Worm (Caenorhabditis elegans) whole organism, dauer: ENCODE measurements around the gene nhr-273.

Experiments used
- unc-62 ChIP-seq: sonication (generic microtip); optimal IDR thresholded peaks from 2 replicates; lab custom pipeline; 2017; ENCODE audit warnings: missing biosample characterization, missing genetic modification reagents, missing genetic modification characterization

Gene nhr-273

DNA sequence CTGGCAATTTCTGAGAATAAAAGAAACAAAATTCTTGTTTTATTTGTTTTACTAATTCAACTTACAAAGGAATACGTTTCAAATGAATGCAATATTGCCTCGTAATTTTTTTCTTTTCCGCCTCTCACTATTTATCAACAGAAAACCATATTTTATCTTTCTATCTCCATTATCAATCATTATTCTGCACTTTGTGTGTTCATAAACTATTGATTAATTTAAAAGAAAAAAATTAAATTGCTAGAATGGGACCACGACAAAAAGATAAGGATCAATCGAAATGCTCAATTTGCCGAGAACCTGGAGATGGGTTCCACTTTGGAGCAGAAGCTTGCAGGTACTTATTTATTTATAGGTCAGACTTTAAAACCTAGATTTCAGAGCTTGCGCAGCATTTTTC is at the start of gene nhr-273:
Gene nhr-273 (plus strand): TSS at position 167 of the 400 bp plus-strand sequence.
- no peak for TF ChIP-seq unc-62 (GFP tag; lab: Kevin White, UChicago)

DNA sequence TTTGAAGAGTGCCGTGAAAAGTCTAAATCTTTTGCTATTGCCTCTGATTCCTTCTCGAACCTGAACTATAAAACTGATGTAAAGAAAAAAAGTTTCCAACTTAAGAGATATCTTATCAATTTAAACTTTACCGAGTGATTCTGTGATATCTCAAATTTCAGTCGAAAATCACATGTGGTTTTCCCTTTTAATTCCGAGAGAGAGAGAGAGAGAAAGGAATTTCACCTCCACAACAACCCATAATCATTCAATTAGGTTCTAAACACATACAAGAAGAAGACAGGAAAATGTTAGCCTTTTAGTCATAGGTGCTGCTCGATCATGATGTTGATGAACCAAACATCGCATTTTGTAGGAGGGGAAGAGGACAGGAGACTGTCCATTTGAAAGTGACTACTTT is 44.0 kb upstream of the nhr-273 start:
- TF ChIP-seq unc-62 (GFP tag; lab: Kevin White, UChicago), result no peak

- TF ChIP-seq unc-62 (GFP tag; lab: Kevin White, UChicago), result no peak
These were observed 42.5 kb upstream of the nhr-273 start, which contains the start of gene mlt-7 for ce11 chrII:4392526-4393057. mlt-7 (plus strand) TSS chrII:4393007.

DNA sequence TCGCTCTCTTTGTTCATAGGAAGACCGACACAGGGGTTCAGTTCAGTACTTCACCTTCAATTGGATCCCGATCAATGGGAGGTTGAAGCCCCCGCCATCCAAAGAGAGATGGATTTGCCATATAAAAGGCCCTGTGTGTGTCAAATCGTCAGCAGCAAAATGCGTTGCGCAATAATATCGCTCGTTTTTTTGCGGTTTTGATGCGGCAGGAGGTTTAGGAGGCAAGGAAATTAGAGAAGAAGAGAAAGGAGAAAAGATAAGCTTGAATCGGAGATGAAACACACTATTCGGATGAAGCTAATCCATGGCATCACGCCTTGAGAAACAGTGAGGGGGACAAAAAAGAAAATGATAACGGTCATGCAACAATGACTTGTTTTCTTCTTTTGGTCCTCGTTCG is 40.7 kb upstream of the nhr-273 start:
- no peak for TF ChIP-seq unc-62 (GFP tag; lab: Kevin White, UChicago)

DNA sequence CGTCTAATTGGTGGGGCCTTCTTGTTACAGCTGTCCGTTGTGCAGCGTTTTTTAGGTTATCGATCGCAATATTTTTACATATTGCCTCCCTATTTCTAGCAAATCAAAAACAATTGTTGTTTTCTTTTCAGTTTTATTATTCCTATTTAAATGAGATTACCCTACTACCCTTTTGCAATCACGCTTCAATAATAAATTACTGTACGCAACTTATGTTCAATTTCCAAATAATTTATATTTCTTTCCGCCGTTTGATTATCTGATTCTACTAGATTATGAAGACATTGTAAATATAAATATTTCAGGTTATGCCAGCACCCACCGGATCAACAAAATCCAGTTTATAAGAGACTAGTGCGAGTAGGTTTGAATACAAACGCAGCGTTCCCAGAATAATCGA is 29.7 kb upstream of the nhr-273 start, which contains the start of gene ZK430.5:
Gene ZK430.5 (plus strand): TSS at position 301 of the 400 bp plus-strand sequence.
- TF ChIP-seq unc-62 (GFP tag; lab: Kevin White, UChicago), result no peak

- TF ChIP-seq unc-62 (GFP tag; lab: Kevin White, UChicago), result no peak
These were observed 25.4 kb upstream of the nhr-273 start for ce11 chrII:4409650-4410049.

ce11 chrII:4417333-4417732 is 17.8 kb upstream of the nhr-273 start, which contains the start of gene sod-5:
sod-5 (plus strand) TSS chrII:4417633.
- TF ChIP-seq unc-62 (GFP tag; lab: Kevin White, UChicago), result no peak

ce11 chrII:4419956-4420355 is 15.1 kb upstream of the nhr-273 start, which contains the start of gene bpnt-1:
bpnt-1 (plus strand) TSS chrII:4420256.
- TF ChIP-seq unc-62 (GFP tag; lab: Kevin White, UChicago), result no peak

DNA sequence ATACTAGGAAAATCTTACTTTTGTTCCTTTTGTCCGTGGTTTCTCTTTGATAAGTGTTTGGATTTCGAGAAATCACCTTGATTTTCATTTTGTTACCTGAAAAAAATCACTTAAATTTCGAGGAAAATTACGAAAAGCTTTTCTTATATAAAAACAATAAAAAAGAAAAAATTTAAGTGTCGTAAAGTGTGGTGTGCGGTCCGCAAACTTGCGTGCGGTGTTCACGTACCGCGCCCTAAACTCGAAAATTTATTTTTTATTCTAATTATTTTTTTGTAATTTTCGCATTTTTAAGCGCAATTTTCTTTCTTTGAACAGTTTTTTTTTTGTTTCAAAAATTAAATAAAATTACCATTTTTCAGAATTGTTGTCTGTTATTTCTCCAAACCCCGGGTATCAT is 10.3 kb upstream of the nhr-273 start, which contains the start of the genes dcaf-13 and toe-1:
Gene dcaf-13 (minus strand): TSS at position 96 of the 400 bp plus-strand sequence.
Gene toe-1 (plus strand): TSS at position 361 of the 400 bp plus-strand sequence.
- no peak for TF ChIP-seq unc-62 (GFP tag; lab: Kevin White, UChicago)

- no peak for TF ChIP-seq unc-62 (GFP tag; lab: Kevin White, UChicago)
These were observed 7.0 kb upstream of the nhr-273 start for ce11 chrII:4428121-4428520.

- no peak for TF ChIP-seq unc-62 (GFP tag; lab: Kevin White, UChicago)
These were observed 2.0 kb upstream of the nhr-273 start, which contains the start of gene nhr-109 for ce11 chrII:4433146-4433545. nhr-109 (plus strand) TSS chrII:4433367.

ce11 chrII:4434278-4434677 is 822 bp upstream of the nhr-273 start:
- no peak for TF ChIP-seq unc-62 (GFP tag; lab: Kevin White, UChicago)

ce11 chrII:4438601-4439000 is 3.5 kb downstream of the nhr-273 start, which contains the start of gene nhr-16:
nhr-16 (plus strand) TSS chrII:4438805.
- no peak for TF ChIP-seq unc-62 (GFP tag; lab: Kevin White, UChicago)

ce11 chrII:4441278-4441677 is 6.2 kb downstream of the nhr-273 start:
- no peak for TF ChIP-seq unc-62 (GFP tag; lab: Kevin White, UChicago)

- TF ChIP-seq unc-62 (GFP tag; lab: Kevin White, UChicago), result no peak
These were observed 9.7 kb downstream of the nhr-273 start for ce11 chrII:4444811-4445210.

DNA sequence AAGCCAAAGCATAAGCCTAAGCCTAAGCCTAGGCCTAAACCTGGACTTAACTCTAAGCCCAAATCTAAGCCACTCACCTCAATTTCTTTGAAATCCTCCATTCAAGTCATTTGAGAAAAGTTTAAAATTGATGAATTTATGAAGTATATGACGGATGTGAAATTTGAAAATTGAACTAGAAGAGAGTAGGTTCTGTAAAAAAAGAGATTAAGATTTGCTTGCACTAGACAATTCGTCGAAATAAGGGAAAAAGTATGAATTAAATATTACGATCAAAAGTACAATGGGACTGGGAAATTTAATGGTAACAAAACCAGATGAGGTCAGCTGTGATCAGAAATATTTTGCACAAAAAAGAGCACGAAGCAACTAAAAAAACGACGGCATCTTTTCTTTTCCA is 18.0 kb downstream of the nhr-273 start, which contains the start of gene twk-2:
Gene twk-2 (minus strand): TSS at position 101 of the 400 bp plus-strand sequence.
- TF ChIP-seq unc-62 (GFP tag; lab: Kevin White, UChicago), result no peak

ce11 chrII:4453453-4453852 is 18.4 kb downstream of the nhr-273 start:
- no peak for TF ChIP-seq unc-62 (GFP tag; lab: Kevin White, UChicago)
